Fruit fly (Drosophila melanogaster) whole organism, embryonic: ENCODE measurements around the gene Ugt49B2.
A peak's percentile ranks its signal among the peaks of the same experiment; 100 is the strongest.

Experiments
- ATbp ChIP-seq: fragments of 200-800 bp; sonication (Bioruptor generic); optimal IDR thresholded peaks from 2 replicates; lab custom pipeline; 2017; ENCODE audit warnings: missing biosample characterization, mild to moderate bottlenecking, missing genetic modification characterization, missing genetic modification reagents
- Adf1 ChIP-seq: fragments of 200-800 bp; sonication (Bioruptor generic); IDR thresholded peaks from 2 replicates; pipeline ENCODE4 v1.3.6; 2022; ENCODE audit warnings: missing biosample characterization, missing genetic modification characterization
- CG1024 ChIP-seq: fragments of 200-800 bp; sonication (Bioruptor generic); IDR thresholded peaks from 2 replicates; pipeline ENCODE4 v1.3.6; 2022; ENCODE audit warnings: missing biosample characterization, missing genetic modification characterization
- CG10267 ChIP-seq: fragments of 200-800 bp; sonication (Bioruptor generic); optimal IDR thresholded peaks from 2 replicates; lab custom pipeline; 2018; ENCODE audit warnings: missing biosample characterization, mild to moderate bottlenecking, missing genetic modification characterization, moderate library complexity
- CG11695 ChIP-seq: fragments of 200-800 bp; sonication (Bioruptor generic); IDR thresholded peaks from 3 replicates; pipeline ENCODE4 v1.3.6; 2022; ENCODE audit warnings: missing biosample characterization, missing genetic modification characterization
- CG12236 ChIP-seq: fragments of 200-800 bp; sonication (Bioruptor generic); optimal IDR thresholded peaks from 2 replicates; lab custom pipeline; 2016; ENCODE audit warnings: missing biosample characterization, missing genetic modification characterization
- CG12942 ChIP-seq: fragments of 200-800 bp; sonication (Bioruptor generic); optimal IDR thresholded peaks from 3 replicates; lab custom pipeline; 2016; ENCODE audit warnings: missing biosample characterization, missing genetic modification characterization
- CG13287 ChIP-seq: fragments of 200-800 bp; sonication (Bioruptor generic); IDR thresholded peaks from 2 replicates; pipeline ENCODE4 v1.3.6; 2022; ENCODE audit warnings: missing biosample characterization, missing genetic modification characterization; ENCODE audit not compliant: partially characterized antibody
- CG13894 ChIP-seq: fragments of 200-800 bp; sonication (Bioruptor generic); optimal IDR thresholded peaks from 3 replicates; lab custom pipeline; 2018; ENCODE audit warnings: missing biosample characterization, mild to moderate bottlenecking, missing genetic modification characterization, moderate library complexity
- CG17186 ChIP-seq: fragments of 200-800 bp; sonication (Bioruptor generic); optimal IDR thresholded peaks from 3 replicates; lab custom pipeline; 2017; ENCODE audit warnings: missing biosample characterization, missing genetic modification reagents, missing genetic modification characterization
- CG17385 ChIP-seq: fragments of 200-800 bp; sonication (Bioruptor generic); optimal IDR thresholded peaks from 3 replicates; lab custom pipeline; 2018; ENCODE audit warnings: missing biosample characterization, mild to moderate bottlenecking, missing genetic modification characterization
- CG17829 ChIP-seq: fragments of 200-800 bp; optimal IDR thresholded peaks from 2 replicates; lab custom pipeline; 2019; ENCODE audit warnings: missing biosample characterization, mild to moderate bottlenecking, missing genetic modification characterization, moderate library complexity
- CG18764 ChIP-seq: fragments of 200-800 bp; sonication (Bioruptor generic); optimal IDR thresholded peaks from 3 replicates; lab custom pipeline; 2016; ENCODE audit warnings: missing biosample characterization, missing genetic modification characterization
- CG2678 ChIP-seq: fragments of 200-800 bp; sonication (Bioruptor generic); optimal IDR thresholded peaks from 3 replicates; lab custom pipeline; 2019; ENCODE audit warnings: missing biosample characterization, mild to moderate bottlenecking, missing genetic modification characterization, moderate library complexity
- CG32772 ChIP-seq: fragments of 200-800 bp; sonication (Bioruptor generic); IDR thresholded peaks from 2 replicates; pipeline ENCODE4 v1.3.6; 2022; ENCODE audit warnings: missing biosample characterization, missing genetic modification characterization
- CG5180 ChIP-seq: fragments of 200-800 bp; sonication (Bioruptor generic); optimal IDR thresholded peaks from 3 replicates; lab custom pipeline; 2017; ENCODE audit warnings: missing biosample characterization, missing genetic modification characterization, mild to moderate bottlenecking, moderate library complexity, missing genetic modification reagents
- CG6254 ChIP-seq: fragments of 200-800 bp; sonication (Bioruptor generic); optimal IDR thresholded peaks from 3 replicates; lab custom pipeline; 2017; ENCODE audit warnings: mild to moderate bottlenecking, missing biosample characterization, missing genetic modification reagents, missing genetic modification characterization
- CG6791 ChIP-seq: fragments of 200-800 bp; sonication (Bioruptor generic); IDR thresholded peaks from 3 replicates; pipeline ENCODE4 v1.3.6; 2022; ENCODE audit warnings: missing biosample characterization, missing genetic modification characterization; ENCODE audit not compliant: partially characterized antibody
- CG7372 ChIP-seq: fragments of 200-800 bp; sonication (Bioruptor generic); IDR thresholded peaks from 2 replicates; pipeline ENCODE4 v1.3.6; 2022; ENCODE audit warnings: missing biosample characterization, missing genetic modification characterization
- CG8944 ChIP-seq: fragments of 200-800 bp; sonication (Bioruptor generic); optimal IDR thresholded peaks from 3 replicates; lab custom pipeline; 2016; ENCODE audit warnings: missing biosample characterization, missing genetic modification characterization
- CG9215 ChIP-seq: fragments of 200-800 bp; sonication (Bioruptor generic); IDR thresholded peaks from 2 replicates; pipeline ENCODE4 v1.3.6; 2022; ENCODE audit warnings: missing biosample characterization, missing genetic modification characterization
- Chrac-16 ChIP-seq: fragments of 200-800 bp; sonication (Bioruptor generic); optimal IDR thresholded peaks from 3 replicates; lab custom pipeline; 2016; ENCODE audit warnings: missing biosample characterization, missing genetic modification characterization
- D19B ChIP-seq: fragments of 200-800 bp; sonication (Bioruptor generic); optimal IDR thresholded peaks from 2 replicates; lab custom pipeline; 2017; ENCODE audit warnings: missing biosample characterization, mild to moderate bottlenecking, missing genetic modification characterization
- Deaf1 ChIP-seq: fragments of 200-800 bp; optimal IDR thresholded peaks from 3 replicates; lab custom pipeline; 2019; ENCODE audit warnings: missing biosample characterization, mild to moderate bottlenecking, missing genetic modification characterization, moderate library complexity
- Ets97D ChIP-seq: fragments of 200-800 bp; sonication (Bioruptor generic); optimal IDR thresholded peaks from 3 replicates; lab custom pipeline; 2016; ENCODE audit warnings: missing biosample characterization, missing genetic modification characterization
- Fer3 ChIP-seq: fragments of 200-800 bp; sonication (Bioruptor generic); optimal IDR thresholded peaks from 2 replicates; lab custom pipeline; 2018; ENCODE audit warnings: missing biosample characterization, mild to moderate bottlenecking, missing genetic modification characterization, moderate library complexity
- Gug ChIP-seq: fragments of 200-800 bp; sonication (Bioruptor generic); IDR thresholded peaks from 4 replicates; pipeline ENCODE4 v1.3.6; 2022; ENCODE audit warnings: missing biosample characterization, missing genetic modification characterization
- Myb ChIP-seq: fragments of 200-800 bp; sonication (Bioruptor generic); optimal IDR thresholded peaks from 2 replicates; lab custom pipeline; 2016; ENCODE audit warnings: missing biosample characterization, missing genetic modification characterization
- Spps ChIP-seq: fragments of 200-800 bp; sonication (Bioruptor generic); optimal IDR thresholded peaks from 2 replicates; lab custom pipeline; 2018; ENCODE audit warnings: missing biosample characterization, mild to moderate bottlenecking, missing genetic modification characterization
- Ssrp ChIP-seq: fragments of 200-800 bp; sonication (Bioruptor generic); optimal IDR thresholded peaks from 2 replicates; lab custom pipeline; 2018; ENCODE audit warnings: missing biosample characterization, mild to moderate bottlenecking, missing genetic modification characterization, moderate library complexity
- Vsx1 ChIP-seq: fragments of 200-800 bp; sonication (Bioruptor generic); optimal IDR thresholded peaks from 2 replicates; lab custom pipeline; 2017; ENCODE audit warnings: missing biosample characterization, mild to moderate bottlenecking, missing genetic modification characterization, missing genetic modification reagents
- Xbp1 ChIP-seq: fragments of 200-800 bp; sonication (Bioruptor generic); optimal IDR thresholded peaks from 3 replicates; lab custom pipeline; 2016; ENCODE audit warnings: missing biosample characterization, mild to moderate bottlenecking, missing genetic modification characterization
- bsh ChIP-seq, 2 experiments: fragments of 200-800 bp; sonication (Bioruptor generic); optimal IDR thresholded peaks; 2 replicates each; lab custom pipeline; 2017 to 2018; ENCODE audit warnings: mild to moderate bottlenecking in 2 of 2, missing biosample characterization in 2 of 2, missing genetic modification characterization in 2 of 2, moderate library complexity in 1 of 2
- corto ChIP-seq: fragments of 200-800 bp; sonication (Bioruptor generic); optimal IDR thresholded peaks from 2 replicates; lab custom pipeline; 2016; ENCODE audit warnings: missing biosample characterization, mild to moderate bottlenecking, missing genetic modification characterization, moderate library complexity
- crol ChIP-seq: fragments of 200-800 bp; sonication (Bioruptor generic); IDR thresholded peaks from 2 replicates; pipeline ENCODE4 v1.3.6; 2022; ENCODE audit warnings: missing biosample characterization, missing genetic modification characterization
- crp ChIP-seq, 2 experiments: fragments of 200-800 bp; sonication (Bioruptor generic); optimal IDR thresholded peaks; 2 replicates in 1 of 2; 3 replicates in 1 of 2; lab custom pipeline; 2017; ENCODE audit warnings: missing biosample characterization in 2 of 2, missing genetic modification characterization in 2 of 2, mild to moderate bottlenecking in 1 of 2, moderate library complexity in 1 of 2
- emc ChIP-seq: fragments of 200-800 bp; sonication (Bioruptor generic); optimal IDR thresholded peaks from 2 replicates; lab custom pipeline; 2016; ENCODE audit warnings: missing biosample characterization, missing genetic modification characterization
- exex ChIP-seq: fragments of 200-800 bp; sonication (Bioruptor generic); optimal IDR thresholded peaks from 4 replicates; lab custom pipeline; 2018; ENCODE audit warnings: missing biosample characterization, mild to moderate bottlenecking, missing genetic modification characterization, moderate library complexity
- gcm ChIP-seq: fragments of 200-800 bp; sonication (Bioruptor generic); optimal IDR thresholded peaks from 2 replicates; lab custom pipeline; 2019; ENCODE audit warnings: missing biosample characterization, mild to moderate bottlenecking, missing genetic modification characterization, moderate library complexity
- grn ChIP-seq: fragments of 200-800 bp; sonication (Bioruptor generic); optimal IDR thresholded peaks from 3 replicates; lab custom pipeline; 2017; ENCODE audit warnings: missing biosample characterization, missing genetic modification characterization
- gt ChIP-seq: fragments of 200-800 bp; sonication (Bioruptor generic); IDR thresholded peaks from 2 replicates; pipeline ENCODE4 v1.3.6; 2022; ENCODE audit warnings: missing biosample characterization, missing genetic modification characterization
- lilli ChIP-seq: fragments of 200-800 bp; sonication (Bioruptor generic); optimal IDR thresholded peaks from 3 replicates; lab custom pipeline; 2016; ENCODE audit warnings: missing biosample characterization, missing genetic modification characterization
- lmd ChIP-seq: fragments of 200-800 bp; sonication (Bioruptor generic); IDR thresholded peaks from 2 replicates; pipeline ENCODE4 v1.3.6; 2022; ENCODE audit warnings: missing biosample characterization, missing genetic modification characterization
- lola ChIP-seq, 3 experiments: fragments of >200 bp in 2 of 3; fragments of 200-800 bp in 1 of 3; sonication (Bioruptor generic) in 1 of 3; optimal IDR thresholded peaks; 2 replicates each; lab custom pipeline; 2017 to 2019; ENCODE audit warnings: missing biosample characterization in 3 of 3, missing genetic modification characterization in 3 of 3, mild to moderate bottlenecking in 1 of 3, moderate library complexity in 1 of 3
- mld ChIP-seq: fragments of 200-800 bp; sonication (Bioruptor generic); IDR thresholded peaks from 3 replicates; pipeline ENCODE4 v1.3.6; 2022; ENCODE audit warnings: missing biosample characterization, missing genetic modification characterization; ENCODE audit not compliant: partially characterized antibody
- onecut ChIP-seq: fragments of 200-800 bp; sonication (Bioruptor generic); IDR thresholded peaks from 2 replicates; pipeline ENCODE4 v1.3.6; 2022; ENCODE audit warnings: missing biosample characterization, missing genetic modification characterization
- sd ChIP-seq: fragments of 200-800 bp; sonication (Bioruptor generic); optimal IDR thresholded peaks from 3 replicates; lab custom pipeline; 2018; ENCODE audit warnings: missing biosample characterization, mild to moderate bottlenecking, missing genetic modification characterization, moderate library complexity
- sima ChIP-seq: fragments of 200-800 bp; sonication (Bioruptor generic); optimal IDR thresholded peaks from 2 replicates; lab custom pipeline; 2016; ENCODE audit warnings: missing biosample characterization, missing genetic modification characterization
- tin ChIP-seq: fragments of 200-800 bp; sonication (Bioruptor generic); optimal IDR thresholded peaks from 3 replicates; lab custom pipeline; 2016; ENCODE audit warnings: missing biosample characterization, missing genetic modification characterization

Ugt49B2 gene

dm6 chr3R:21376859-21377607 lies 22.5 kb downstream of the Ugt49B2 start (continued):
- TF ChIP-seq tin (GFP tag; lab: Kevin White, UChicago) (no peak), CG17385 (GFP tag; lab: Kevin White, UChicago) (no peak), lmd (GFP tag; lab: Robert Waterston, UW) (no peak), lilli (GFP tag; lab: Kevin White, UChicago) (peak; percentile 40), onecut (GFP tag; lab: Robert Waterston, UW) (peak; percentile 92), Fer3 (tag; lab: Kevin White, UChicago) (peak; percentile 3), CG11695 (GFP tag; lab: Robert Waterston, UW) (no peak), CG13287 (peak; percentile 88), D19B (GFP tag; lab: Kevin White, UChicago) (no peak), CG10267 (tag; lab: Kevin White, UChicago) (peak; percentile 51), sima (GFP tag; lab: Kevin White, UChicago) (no peak), crol (GFP tag; lab: Robert Waterston, UW) (no peak), CG5180 (GFP tag; lab: Kevin White, UChicago) (no peak), CG13894 (tag; lab: Kevin White, UChicago) (no peak), CG8944 (GFP tag; lab: Kevin White, UChicago) (no peak), mld (GFP tag; lab: Robert Waterston, UW) (peak; percentile 43; the same call in 1 of the 3 replicates), crp (GFP tag; optimal IDR thresholded peaks at IDR 0.05; lab: Kevin White, UChicago) (no peak), CG32772 (no peak), bsh (GFP tag; optimal IDR thresholded peaks at IDR 0.05; lab: Kevin White, UChicago) (no peak), CG6254 (GFP tag; lab: Kevin White, UChicago) (no peak), Chrac-16 (no peak), grn (GFP tag; lab: Kevin White, UChicago) (no peak), Myb (no peak), lola (GFP tag; optimal IDR thresholded peaks at IDR 0.05; lab: Kevin White, UChicago) (no peak), CG17829 (no peak), gcm (GFP tag; lab: Kevin White, UChicago) (no peak), corto (no peak), exex (tag; lab: Kevin White, UChicago) (no peak), emc (GFP tag; lab: Kevin White, UChicago) (no peak), Adf1 (GFP tag; lab: Robert Waterston, UW) (no peak), CG12236 (no peak), CG7372 (GFP tag; lab: Robert Waterston, UW) (no peak), CG1024 (GFP tag; lab: Robert Waterston, UW) (no peak), Vsx1 (GFP tag; lab: Kevin White, UChicago) (no peak), Spps (no peak), gt (GFP tag; lab: Robert Waterston, UW) (no peak), Deaf1 (tag; lab: Kevin White, UChicago) (no peak), sd (peak; percentile 10), Ssrp (peak; percentile 36), CG6791 (GFP tag; lab: Robert Waterston, UW) (peak; percentile 79), Ets97D (GFP tag; lab: Kevin White, UChicago) (peak; percentile 41), CG18764 (GFP tag; lab: Kevin White, UChicago) (no peak), ATbp (GFP tag; lab: Kevin White, UChicago) (no peak), CG2678 (peak; percentile 9), Gug (no peak), CG9215 (GFP tag; lab: Robert Waterston, UW) (no peak), CG12942 (no peak), Xbp1 (peak; percentile 8), CG17186 (GFP tag; lab: Kevin White, UChicago) (no peak)
